Fruit fly (Drosophila melanogaster) whole organism, embryonic: Measurements from ENCODE around the gene Bet3.
A peak's percentile ranks its signal among the peaks of the same experiment; 100 is the strongest.

ENCODE experiments used
- B-H2 ChIP-seq: fragments of 200-800 bp; sonication (Bioruptor generic); optimal IDR thresholded peaks from 2 replicates; lab custom pipeline; 2018; ENCODE audit warnings: missing biosample characterization, mild to moderate bottlenecking, missing genetic modification characterization
- Bgb ChIP-seq: fragments of 200-800 bp; sonication (Bioruptor generic); IDR thresholded peaks from 2 replicates; pipeline ENCODE4 v1.3.6; 2022; ENCODE audit warnings: missing biosample characterization, missing genetic modification characterization; ENCODE audit not compliant: partially characterized antibody
- CG11723 ChIP-seq: fragments of 200-800 bp; sonication (Bioruptor generic); optimal IDR thresholded peaks from 2 replicates; lab custom pipeline; 2017; ENCODE audit warnings: missing biosample characterization, mild to moderate bottlenecking, missing genetic modification characterization
- CG12391 ChIP-seq: fragments of 200-800 bp; sonication (Bioruptor generic); optimal IDR thresholded peaks from 3 replicates; lab custom pipeline; 2018; ENCODE audit warnings: missing biosample characterization, mild to moderate bottlenecking, missing genetic modification characterization, moderate library complexity
- CG12769 ChIP-seq: fragments of 200-800 bp; sonication (Bioruptor generic); optimal IDR thresholded peaks from 2 replicates; lab custom pipeline; 2019; ENCODE audit warnings: missing biosample characterization, mild to moderate bottlenecking, missing genetic modification characterization, moderate library complexity
- CG12942 ChIP-seq: fragments of 200-800 bp; sonication (Bioruptor generic); optimal IDR thresholded peaks from 3 replicates; lab custom pipeline; 2016; ENCODE audit warnings: missing biosample characterization, missing genetic modification characterization
- CG13624 ChIP-seq: fragments of 200-800 bp; sonication (Bioruptor generic); optimal IDR thresholded peaks from 2 replicates; lab custom pipeline; 2016; ENCODE audit warnings: missing biosample characterization, missing genetic modification characterization
- CG13775 ChIP-seq: fragments of 200-800 bp; sonication (Bioruptor generic); optimal IDR thresholded peaks from 3 replicates; lab custom pipeline; 2017; ENCODE audit warnings: missing biosample characterization, mild to moderate bottlenecking, missing genetic modification characterization
- CG15479 ChIP-seq: fragments of 200-800 bp; sonication (Bioruptor generic); optimal IDR thresholded peaks from 3 replicates; lab custom pipeline; 2019; ENCODE audit warnings: missing biosample characterization, mild to moderate bottlenecking, missing genetic modification characterization, moderate library complexity
- CG17829 ChIP-seq: fragments of 200-800 bp; optimal IDR thresholded peaks from 2 replicates; lab custom pipeline; 2019; ENCODE audit warnings: missing biosample characterization, mild to moderate bottlenecking, missing genetic modification characterization, moderate library complexity
- CG32767 ChIP-seq: fragments of 200-800 bp; sonication (Bioruptor generic); IDR thresholded peaks from 2 replicates; pipeline ENCODE4 v1.3.6; 2022; ENCODE audit warnings: missing biosample characterization, missing genetic modification characterization
- CG34224 ChIP-seq: fragments of 200-800 bp; sonication (Bioruptor generic); IDR thresholded peaks from 3 replicates; pipeline ENCODE4 v1.3.6; 2022; ENCODE audit warnings: missing biosample characterization, missing genetic modification characterization; ENCODE audit not compliant: partially characterized antibody
- CG34376 ChIP-seq: fragments of 200-800 bp; sonication (Bioruptor generic); optimal IDR thresholded peaks from 2 replicates; lab custom pipeline; 2018; ENCODE audit warnings: missing biosample characterization, mild to moderate bottlenecking, missing genetic modification characterization
- CG4328 ChIP-seq: fragments of 200-800 bp; sonication (Bioruptor generic); optimal IDR thresholded peaks from 3 replicates; lab custom pipeline; 2017; ENCODE audit warnings: missing biosample characterization, missing genetic modification reagents, missing genetic modification characterization
- CG7271 ChIP-seq: fragments of 200-800 bp; sonication (Bioruptor generic); optimal IDR thresholded peaks from 2 replicates; lab custom pipeline; 2018; ENCODE audit warnings: missing biosample characterization, mild to moderate bottlenecking, missing genetic modification characterization, moderate library complexity
- CG8924 ChIP-seq: fragments of 200-800 bp; optimal IDR thresholded peaks from 3 replicates; lab custom pipeline; 2019; ENCODE audit warnings: missing biosample characterization, mild to moderate bottlenecking, missing genetic modification characterization, moderate library complexity
- CG9215 ChIP-seq: fragments of 200-800 bp; sonication (Bioruptor generic); IDR thresholded peaks from 2 replicates; pipeline ENCODE4 v1.3.6; 2022; ENCODE audit warnings: missing biosample characterization, missing genetic modification characterization
- CG9932 ChIP-seq: fragments of 200-800 bp; sonication (Bioruptor generic); IDR thresholded peaks from 2 replicates; pipeline ENCODE4 v1.3.6; 2022; ENCODE audit warnings: missing biosample characterization, missing genetic modification characterization
- Dad ChIP-seq: fragments of 200-800 bp; sonication (Bioruptor generic); optimal IDR thresholded peaks from 3 replicates; lab custom pipeline; 2016; ENCODE audit warnings: missing biosample characterization, missing genetic modification characterization
- ERR ChIP-seq: fragments of 200-800 bp; sonication (Bioruptor generic); optimal IDR thresholded peaks from 2 replicates; lab custom pipeline; 2016; ENCODE audit warnings: missing biosample characterization, missing genetic modification characterization
- Hey ChIP-seq: fragments of 200-800 bp; sonication (Bioruptor generic); optimal IDR thresholded peaks from 3 replicates; lab custom pipeline; 2018; ENCODE audit warnings: missing biosample characterization, mild to moderate bottlenecking, missing genetic modification characterization
- Lhr ChIP-seq: fragments of 200-800 bp; sonication (Bioruptor generic); optimal IDR thresholded peaks from 3 replicates; lab custom pipeline; 2017; ENCODE audit warnings: mild to moderate bottlenecking, missing biosample characterization, missing genetic modification reagents, missing genetic modification characterization
- MBD-R2 ChIP-seq: fragments of 200-800 bp; sonication (Bioruptor generic); IDR thresholded peaks from 2 replicates; pipeline ENCODE4 v1.3.6; 2022; ENCODE audit warnings: missing biosample characterization, missing genetic modification characterization
- Myb ChIP-seq: fragments of 200-800 bp; sonication (Bioruptor generic); optimal IDR thresholded peaks from 2 replicates; lab custom pipeline; 2016; ENCODE audit warnings: missing biosample characterization, missing genetic modification characterization
- Nf-YA ChIP-seq: fragments of 200-800 bp; sonication (Bioruptor generic); IDR thresholded peaks from 2 replicates; pipeline ENCODE4 v1.3.6; 2022; ENCODE audit warnings: missing biosample characterization, missing genetic modification characterization
- Oaz ChIP-seq: fragments of 200-800 bp; sonication (Bioruptor generic); IDR thresholded peaks from 2 replicates; pipeline ENCODE4 v1.3.6; 2022; ENCODE audit warnings: missing biosample characterization, missing genetic modification characterization
- Scr ChIP-seq: fragments of 200-800 bp; sonication (Bioruptor generic); IDR thresholded peaks from 2 replicates; pipeline ENCODE4 v1.3.6; 2022; ENCODE audit warnings: missing biosample characterization, missing genetic modification characterization; ENCODE audit not compliant: partially characterized antibody
- Trl ChIP-seq, 3 experiments: fragments of >200 bp in 2 of 3; fragments of 200-800 bp in 1 of 3; sonication (Bioruptor generic) in 1 of 3; optimal IDR thresholded peaks; 2 replicates in 1 of 3; 3 replicates in 2 of 3; lab custom pipeline; 2016 to 2017; ENCODE audit warnings: missing biosample characterization in 1 of 3, missing genetic modification characterization in 1 of 3
- bbx ChIP-seq: fragments of 200-800 bp; sonication (Bioruptor generic); IDR thresholded peaks from 2 replicates; pipeline ENCODE4 v1.3.6; 2022; ENCODE audit warnings: missing biosample characterization, missing genetic modification characterization; ENCODE audit not compliant: partially characterized antibody
- cg ChIP-seq: fragments of 200-800 bp; sonication (Bioruptor generic); optimal IDR thresholded peaks from 3 replicates; lab custom pipeline; 2019; ENCODE audit warnings: missing biosample characterization, mild to moderate bottlenecking, missing genetic modification characterization, moderate library complexity
- chinmo ChIP-seq: fragments of 200-800 bp; sonication (Bioruptor generic); IDR thresholded peaks from 4 replicates; pipeline ENCODE4 v1.3.6; 2022; ENCODE audit warnings: missing biosample characterization, missing genetic modification characterization; ENCODE audit not compliant: partially characterized antibody
- cwo ChIP-seq: fragments of 200-800 bp; sonication (Bioruptor generic); optimal IDR thresholded peaks from 3 replicates; lab custom pipeline; 2017; ENCODE audit warnings: missing biosample characterization, missing genetic modification characterization, mild to moderate bottlenecking, moderate library complexity, missing genetic modification reagents
- dpn ChIP-seq, 2 experiments: fragments of 200-800 bp; sonication (Bioruptor generic); optimal IDR thresholded peaks; 3 replicates each; lab custom pipeline; 2016; ENCODE audit warnings: missing biosample characterization in 2 of 2, missing genetic modification characterization in 2 of 2
- eve ChIP-seq, 2 experiments: fragments of >200 bp; optimal IDR thresholded peaks; 2 replicates each; lab custom pipeline; 2017; ENCODE audit warnings: missing biosample characterization in 2 of 2, missing genetic modification characterization in 2 of 2
- ftz-f1 ChIP-seq: fragments of 200-800 bp; sonication (Bioruptor generic); optimal IDR thresholded peaks from 2 replicates; lab custom pipeline; 2016; ENCODE audit warnings: missing biosample characterization, missing genetic modification characterization
- gro ChIP-seq: fragments of 200-800 bp; sonication (Bioruptor generic); optimal IDR thresholded peaks from 2 replicates; lab custom pipeline; 2016; ENCODE audit warnings: missing biosample characterization, missing genetic modification characterization
- h ChIP-seq: fragments of >200 bp; optimal IDR thresholded peaks from 2 replicates; lab custom pipeline; 2017
- her ChIP-seq: fragments of 200-800 bp; sonication (Bioruptor generic); optimal IDR thresholded peaks from 2 replicates; lab custom pipeline; 2016; ENCODE audit warnings: missing biosample characterization, missing genetic modification characterization
- inv ChIP-seq: fragments of 200-800 bp; sonication (Bioruptor generic); IDR thresholded peaks from 2 replicates; pipeline ENCODE4 v1.3.6; 2022; ENCODE audit warnings: missing biosample characterization, missing genetic modification characterization; ENCODE audit not compliant: partially characterized antibody
- kay ChIP-seq: fragments of 200-800 bp; sonication (Bioruptor generic); optimal IDR thresholded peaks from 2 replicates; lab custom pipeline; 2016; ENCODE audit warnings: missing biosample characterization, missing genetic modification characterization
- lab ChIP-seq: fragments of 200-800 bp; sonication (Bioruptor generic); optimal IDR thresholded peaks from 3 replicates; lab custom pipeline; 2017; ENCODE audit warnings: missing biosample characterization, missing genetic modification characterization, mild to moderate bottlenecking, moderate library complexity, missing genetic modification reagents
- nom ChIP-seq: fragments of 200-800 bp; sonication (Bioruptor generic); optimal IDR thresholded peaks from 2 replicates; lab custom pipeline; 2017; ENCODE audit warnings: missing biosample characterization, missing genetic modification characterization, mild to moderate bottlenecking, moderate library complexity, missing genetic modification reagents
- pros ChIP-seq: fragments of 200-800 bp; sonication (Bioruptor generic); optimal IDR thresholded peaks from 3 replicates; lab custom pipeline; 2019; ENCODE audit warnings: missing biosample characterization, mild to moderate bottlenecking, missing genetic modification characterization, moderate library complexity
- pzg ChIP-seq: fragments of 200-800 bp; sonication (Bioruptor generic); optimal IDR thresholded peaks from 3 replicates; lab custom pipeline; 2018; ENCODE audit warnings: missing biosample characterization, mild to moderate bottlenecking, missing genetic modification characterization, moderate library complexity
- sob ChIP-seq: fragments of 200-800 bp; sonication (Bioruptor generic); IDR thresholded peaks from 2 replicates; pipeline ENCODE4 v1.3.6; 2022; ENCODE audit warnings: missing biosample characterization, missing genetic modification characterization
- sr ChIP-seq: fragments of 200-800 bp; sonication (Bioruptor generic); IDR thresholded peaks from 3 replicates; pipeline ENCODE4 v1.3.6; 2022; ENCODE audit warnings: missing biosample characterization, missing genetic modification characterization
- stwl ChIP-seq: fragments of 200-800 bp; sonication (Bioruptor generic); optimal IDR thresholded peaks from 3 replicates; lab custom pipeline; 2018; ENCODE audit warnings: missing biosample characterization, mild to moderate bottlenecking, missing genetic modification characterization, moderate library complexity
- toy ChIP-seq: fragments of 200-800 bp; sonication (Bioruptor generic); IDR thresholded peaks from 2 replicates; pipeline ENCODE4 v1.3.6; 2022; ENCODE audit warnings: missing biosample characterization, missing genetic modification characterization

Bet3 gene

DNA sequence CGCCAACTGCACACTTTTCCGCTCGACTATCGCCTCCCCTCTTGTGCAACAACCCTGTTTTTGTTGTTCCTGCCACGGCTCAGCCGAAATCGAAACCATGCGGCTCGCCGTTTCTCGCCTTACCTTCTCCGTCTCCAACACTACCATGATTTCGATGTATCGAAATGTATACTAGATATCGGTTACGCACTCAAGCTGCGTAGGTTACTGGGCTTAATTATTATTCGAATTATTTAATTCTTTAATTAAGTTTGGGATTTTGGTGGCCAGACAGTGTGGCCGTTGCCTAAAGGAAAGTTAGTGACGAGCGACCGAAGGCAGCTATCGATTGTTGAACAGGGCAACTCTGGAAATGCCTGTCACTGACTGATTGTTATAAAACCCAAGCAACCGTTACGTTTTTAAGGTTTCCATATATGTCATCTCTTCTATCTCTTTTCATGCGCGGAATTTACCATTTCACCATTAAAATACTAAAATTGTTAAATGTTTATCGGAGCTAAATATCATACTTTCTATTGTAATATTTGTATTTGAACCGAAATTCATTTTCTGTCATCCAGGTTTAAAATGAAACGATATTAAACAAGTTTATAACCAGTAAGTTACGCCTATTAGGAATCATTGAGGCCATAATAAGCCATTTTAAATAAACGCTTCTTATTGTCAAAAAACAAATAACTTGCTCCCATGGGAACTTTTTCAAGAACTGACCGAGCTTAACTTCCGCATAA, 39.7 kb downstream of the Bet3 start, which contains the start of gene eIF4E1 (continued):
- TF ChIP-seq Trl (optimal IDR thresholded peaks at IDR 0.05; lab: Kevin White, UChicago) (peak in 1 of 2 experiments; percentile 74), Trl (GFP tag; optimal IDR thresholded peaks at IDR 0.05; lab: Kevin White, UChicago) (no peak), ftz-f1 (GFP tag; lab: Kevin White, UChicago) (peak; percentile 40), Oaz (no peak), CG13624 (peak; percentile 40), CG17829 (tag; lab: Kevin White, UChicago) (peak; percentile 73), CG12942 (GFP tag; lab: Kevin White, UChicago) (no peak), Myb (peak; percentile 100), Bgb (peak; percentile 86), Dad (GFP tag; lab: Kevin White, UChicago) (peak; percentile 35), inv (GFP tag; lab: Robert Waterston, UW) (peak; percentile 81), CG12391 (tag; lab: Kevin White, UChicago) (peak; percentile 38), Lhr (GFP tag; lab: Kevin White, UChicago) (peak; percentile 79), toy (no peak), stwl (peak; percentile 93), bbx (peak; percentile 85), kay (peak; percentile 23), CG13775 (peak; percentile 8), pzg (peak; percentile 94), lab (GFP tag; lab: Kevin White, UChicago) (no peak), her (GFP tag; lab: Kevin White, UChicago) (peak; percentile 5), CG9215 (GFP tag; lab: Robert Waterston, UW) (no peak), Hey (tag; lab: Kevin White, UChicago) (no peak), MBD-R2 (peak; percentile 78), gro (GFP tag; lab: Kevin White, UChicago) (peak; percentile 32), Scr (GFP tag; lab: Robert Waterston, UW) (peak; percentile 76), CG4328 (no peak), sob (GFP tag; lab: Robert Waterston, UW) (peak; percentile 41), ERR (peak; percentile 3)

DNA sequence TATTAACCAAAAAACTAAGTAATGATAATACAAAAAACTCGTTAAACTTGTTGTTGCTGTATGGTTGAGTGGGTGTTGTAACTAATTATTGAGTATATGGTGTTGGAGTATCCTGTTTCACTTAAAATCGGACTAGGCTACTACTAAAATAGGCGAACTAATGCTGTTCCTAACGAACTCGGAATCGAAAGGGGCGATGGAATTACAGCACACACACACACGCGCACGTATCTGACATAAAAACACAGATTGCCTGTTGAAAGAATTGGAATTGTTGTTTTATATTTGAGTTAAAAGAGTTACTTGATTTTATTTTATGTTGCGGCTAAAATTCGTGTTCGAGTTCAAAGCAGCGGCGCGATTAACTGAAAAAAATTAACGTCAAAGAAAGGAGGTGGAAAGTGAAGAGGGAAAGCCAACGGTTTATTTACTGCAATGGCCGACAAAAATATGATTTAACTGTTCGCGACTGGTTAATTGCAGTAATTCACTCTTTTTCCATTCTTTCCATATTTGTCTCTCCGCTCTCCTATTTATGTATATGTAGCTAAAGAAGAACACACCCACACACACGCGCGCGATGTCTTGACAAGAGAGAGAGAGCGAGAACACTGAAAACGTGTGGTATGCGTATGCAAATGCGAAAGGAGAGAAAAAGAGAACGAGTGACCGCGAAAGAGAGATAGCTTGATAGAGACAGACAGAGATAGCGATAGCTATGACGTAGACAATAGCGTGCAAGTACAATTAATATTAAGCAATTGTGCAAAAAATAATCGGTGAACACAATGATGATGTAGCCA, 40.5 kb downstream of the Bet3 start:
- peak in 1 of 2 experiments; percentile 85 for TF ChIP-seq eve (GFP tag; optimal IDR thresholded peaks at IDR 0.05; lab: Kevin White, UChicago)
- peak; percentile 91 for TF ChIP-seq CG15479 (GFP tag; lab: Kevin White, UChicago)
- no peak for TF ChIP-seq Nf-YA (GFP tag; lab: Robert Waterston, UW)
- peak; percentile 39 for TF ChIP-seq nom (GFP tag; lab: Kevin White, UChicago)
- peak; percentile 90 for TF ChIP-seq cg
- peak; percentile 20 for TF ChIP-seq CG8924 (tag; lab: Kevin White, UChicago)
- TF ChIP-seq pros (GFP tag; lab: Kevin White, UChicago): peak; percentile 70
- peak; percentile 83; the same call in 3 of the 4 replicates for TF ChIP-seq chinmo (GFP tag; lab: Robert Waterston, UW)
- TF ChIP-seq dpn (GFP tag; optimal IDR thresholded peaks at IDR 0.05; lab: Kevin White, UChicago): no peak
- peak; percentile 7; the same call in 1 of the 3 replicates for TF ChIP-seq CG34224
- TF ChIP-seq CG34376 (GFP tag; lab: Kevin White, UChicago): peak; percentile 10
- no peak for TF ChIP-seq h
- no peak for TF ChIP-seq CG11723 (GFP tag; lab: Kevin White, UChicago)
- peak; percentile 22; the same call in 1 of the 2 replicates for TF ChIP-seq CG32767
- TF ChIP-seq MBD-R2: peak; percentile 20; the same call in 1 of the 2 replicates
- no peak for TF ChIP-seq B-H2 (GFP tag; lab: Kevin White, UChicago)
- TF ChIP-seq cwo (GFP tag; lab: Kevin White, UChicago): peak; percentile 13
- no peak for TF ChIP-seq CG12769
- peak; percentile 57; the same call in 1 of the 3 replicates for TF ChIP-seq sr
- TF ChIP-seq CG9932 (GFP tag; lab: Robert Waterston, UW): no peak
- TF ChIP-seq CG7271: no peak
